Fruit fly (Drosophila melanogaster): ENCODE measurements around the gene sba.
A peak's percentile ranks its signal among the peaks of the same experiment; 100 is the strongest.

Gene sba

dm6 chr3R:23877606-23878317, 45.0 kb downstream of the sba start (continued):
- peak; percentile 20 for TF ChIP-seq CG33557 (GFP tag; optimal IDR thresholded peaks at IDR 0.05)
- no peak for TF ChIP-seq lola (GFP tag; optimal IDR thresholded peaks at IDR 0.05)
- no peak for TF ChIP-seq CG1602 (GFP tag; optimal IDR thresholded peaks at IDR 0.05)
- TF ChIP-seq onecut (GFP tag; IDR thresholded peaks at IDR 0.05), result peak; percentile 59
- no peak for TF ChIP-seq CG10959 (GFP tag; IDR thresholded peaks at IDR 0.05)
- no peak for TF ChIP-seq Oli (tag; optimal IDR thresholded peaks at IDR 0.05)
- TF ChIP-seq cwo (GFP tag; optimal IDR thresholded peaks at IDR 0.05), result no peak
- TF ChIP-seq mam (GFP tag; optimal IDR thresholded peaks at IDR 0.05), result no peak
- TF ChIP-seq btn (GFP tag; optimal IDR thresholded peaks at IDR 0.05), result no peak
- TF ChIP-seq CG31365 (tag; optimal IDR thresholded peaks at IDR 0.05), result no peak
- TF ChIP-seq CG6683 (GFP tag; optimal IDR thresholded peaks at IDR 0.05), result no peak

dm6 chr3R:23876699-23877098, 46.1 kb downstream of the sba start:
- TF ChIP-seq Stat92E (GFP tag; optimal IDR thresholded peaks at IDR 0.05), result no peak
- TF ChIP-seq D19A (tag; optimal IDR thresholded peaks at IDR 0.05), result peak; percentile 7
- TF ChIP-seq CG13424 (tag; optimal IDR thresholded peaks at IDR 0.05), result peak; percentile 18
- peak; percentile 5 for TF ChIP-seq CG1233 (GFP tag; optimal IDR thresholded peaks at IDR 0.05)
- TF ChIP-seq CG8089 (GFP tag; optimal IDR thresholded peaks at IDR 0.05), result no peak
- no peak for TF ChIP-seq chif (GFP tag; optimal IDR thresholded peaks at IDR 0.05)
- no peak for TF ChIP-seq prd (optimal IDR thresholded peaks at IDR 0.05)
- no peak for TF ChIP-seq prd (GFP tag; IDR thresholded peaks at IDR 0.05)
- TF ChIP-seq CG11723 (GFP tag; optimal IDR thresholded peaks at IDR 0.05), result peak; percentile 17
- no peak for TF ChIP-seq CG10654 (GFP tag; optimal IDR thresholded peaks at IDR 0.05)
- TF ChIP-seq dati (GFP tag; IDR thresholded peaks at IDR 0.05), result no peak
- TF ChIP-seq Doc2 (GFP tag; IDR thresholded peaks at IDR 0.05), result no peak
- TF ChIP-seq CG30403 (GFP tag; optimal IDR thresholded peaks at IDR 0.05), result no peak
- TF ChIP-seq Dll (GFP tag; IDR thresholded peaks at IDR 0.05; ENCODE audit: partially characterized antibody), result no peak
- TF ChIP-seq abd-A (tag; optimal IDR thresholded peaks at IDR 0.05), result no peak
- no peak for TF ChIP-seq pan (optimal IDR thresholded peaks at IDR 0.05)
- TF ChIP-seq pan (GFP tag; optimal IDR thresholded peaks at IDR 0.05 in 1 of 2, IDR thresholded peaks at IDR 0.05 in 1 of 2), result no peak
- no peak for TF ChIP-seq BtbVII (GFP tag; optimal IDR thresholded peaks at IDR 0.05)
- no peak for TF ChIP-seq lov (optimal IDR thresholded peaks at IDR 0.05)
- TF ChIP-seq lov (GFP tag; IDR thresholded peaks at IDR 0.05), result no peak
- no peak for TF ChIP-seq CG15269 (tag; optimal IDR thresholded peaks at IDR 0.05)
- no peak for TF ChIP-seq hbn (GFP tag; IDR thresholded peaks at IDR 0.05; ENCODE audit: partially characterized antibody)
- no peak for TF ChIP-seq Bdp1 (GFP tag; optimal IDR thresholded peaks at IDR 0.05)
- 0 out of 2 replicates have a peak, but pooled peaks have one; percentile 8 for TF ChIP-seq HLH3B (GFP tag; IDR thresholded peaks at IDR 0.05)
- TF ChIP-seq CG4707 (GFP tag; optimal IDR thresholded peaks at IDR 0.05), result peak; percentile 14
- TF ChIP-seq odd (GFP tag; optimal IDR thresholded peaks at IDR 0.05), result peak; percentile 23
- TF ChIP-seq Asciz (GFP tag; optimal IDR thresholded peaks at IDR 0.05), result peak; percentile 19
- no peak for TF ChIP-seq zen2 (GFP tag; IDR thresholded peaks at IDR 0.05; ENCODE audit: partially characterized antibody)
- no peak for TF ChIP-seq HmgD (GFP tag; optimal IDR thresholded peaks at IDR 0.05)
- no peak for TF ChIP-seq tio (GFP tag; optimal IDR thresholded peaks at IDR 0.05)
- no peak for TF ChIP-seq jumu (GFP tag; optimal IDR thresholded peaks at IDR 0.05)
- no peak for TF ChIP-seq E2f2 (GFP tag; IDR thresholded peaks at IDR 0.05)
- 0 out of 3 replicates have a peak, but pooled peaks have one; percentile 21 for TF ChIP-seq H15 (GFP tag; IDR thresholded peaks at IDR 0.05)
- no peak for TF ChIP-seq CG14667 (GFP tag; IDR thresholded peaks at IDR 0.05)
- TF ChIP-seq wek (GFP tag; optimal IDR thresholded peaks at IDR 0.05), result no peak
- TF ChIP-seq hkb (optimal IDR thresholded peaks at IDR 0.05), result no peak
- no peak for TF ChIP-seq hkb (GFP tag; IDR thresholded peaks at IDR 0.05)
- TF ChIP-seq CG9215 (GFP tag; IDR thresholded peaks at IDR 0.05), result no peak
- TF ChIP-seq PHDP (tag; optimal IDR thresholded peaks at IDR 0.05), result peak; percentile 17

All from whole organism, embryonic.